Fruit fly (Drosophila melanogaster): ENCODE measurements around the gene ninaE.

DNA sequence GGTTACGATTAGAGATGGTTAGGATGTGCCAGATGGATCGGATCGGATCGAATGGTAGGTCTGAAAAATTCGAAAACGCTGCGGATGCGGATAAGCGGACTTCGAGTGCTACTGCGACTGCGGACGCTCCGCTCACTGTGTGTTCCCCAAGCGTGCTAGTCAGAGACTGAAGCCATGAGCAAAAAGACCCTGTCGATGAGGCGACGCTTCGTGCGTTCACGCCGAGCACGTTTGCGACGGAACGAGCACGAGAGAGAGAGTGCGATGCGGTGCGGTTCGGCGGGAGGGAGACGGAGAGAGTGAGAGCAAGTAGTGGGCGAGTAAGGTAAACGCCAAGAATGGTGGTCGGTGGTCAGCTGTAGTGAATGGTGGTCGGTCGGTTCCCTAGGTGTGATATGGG is 51.3 kb downstream of the ninaE start, which contains the start of gene bnl:
- TF ChIP-seq CG34367 (tag; optimal IDR thresholded peaks at IDR 0.05): peak; percentile 18
- TF ChIP-seq Pif1B (GFP tag; optimal IDR thresholded peaks at IDR 0.05): peak; percentile 67
- no peak for TF ChIP-seq EcR (GFP tag; optimal IDR thresholded peaks at IDR 0.05)
- TF ChIP-seq CG12605 (GFP tag; IDR thresholded peaks at IDR 0.05): peak; percentile 80
- peak; percentile 75 for TF ChIP-seq CG32121 (GFP tag; IDR thresholded peaks at IDR 0.05)
- TF ChIP-seq CG8301 (tag; optimal IDR thresholded peaks at IDR 0.05): peak; percentile 28
- TF ChIP-seq CG9948 (tag; optimal IDR thresholded peaks at IDR 0.05): no peak
- no peak for TF ChIP-seq CG13204 (GFP tag; optimal IDR thresholded peaks at IDR 0.05)

All from whole organism, pupa.